Worm (Caenorhabditis elegans) whole organism, L4 larva: ENCODE data around the gene afmd-1.

Experiments used
- F26F4.8 ChIP-seq: fragments of 200-800 bp; sonication (Bioruptor generic); conservative IDR thresholded peaks from 2 replicates; pipeline ENCODE4 v1.3.6; 2022; ENCODE audit warnings: missing genetic modification characterization, missing compliant biosample characterization
- ama-1 ChIP-seq: fragments of 150-350 bp; optimal IDR thresholded peaks from 2 replicates; lab custom pipeline; 2014; ENCODE audit warnings: inconsistent platforms, mixed read lengths
- dpl-1 ChIP-seq: fragments of 150-350 bp; optimal IDR thresholded peaks from 2 replicates; lab custom pipeline; 2014; ENCODE audit warnings: missing biosample characterization, missing genetic modification reagents, missing genetic modification characterization
- fkh-10 ChIP-seq: fragments of 150-350 bp; optimal IDR thresholded peaks from 2 replicates; lab custom pipeline; 2014; ENCODE audit warnings: missing biosample characterization, missing genetic modification reagents, missing genetic modification characterization
- gei-8 ChIP-seq: fragments of 200-800 bp; sonication (Bioruptor generic); optimal IDR thresholded peaks from 2 replicates; lab custom pipeline; 2018; ENCODE audit warnings: mild to moderate bottlenecking, missing genetic modification characterization, missing compliant biosample characterization
- pqm-1 ChIP-seq: sonication (generic microtip); optimal IDR thresholded peaks from 2 replicates; lab custom pipeline; 2017; ENCODE audit warnings: missing biosample characterization, missing genetic modification characterization
- ztf-11 ChIP-seq: fragments of 150-350 bp; optimal IDR thresholded peaks from 2 replicates; lab custom pipeline; 2014; ENCODE audit warnings: missing biosample characterization, missing genetic modification characterization

DNA sequence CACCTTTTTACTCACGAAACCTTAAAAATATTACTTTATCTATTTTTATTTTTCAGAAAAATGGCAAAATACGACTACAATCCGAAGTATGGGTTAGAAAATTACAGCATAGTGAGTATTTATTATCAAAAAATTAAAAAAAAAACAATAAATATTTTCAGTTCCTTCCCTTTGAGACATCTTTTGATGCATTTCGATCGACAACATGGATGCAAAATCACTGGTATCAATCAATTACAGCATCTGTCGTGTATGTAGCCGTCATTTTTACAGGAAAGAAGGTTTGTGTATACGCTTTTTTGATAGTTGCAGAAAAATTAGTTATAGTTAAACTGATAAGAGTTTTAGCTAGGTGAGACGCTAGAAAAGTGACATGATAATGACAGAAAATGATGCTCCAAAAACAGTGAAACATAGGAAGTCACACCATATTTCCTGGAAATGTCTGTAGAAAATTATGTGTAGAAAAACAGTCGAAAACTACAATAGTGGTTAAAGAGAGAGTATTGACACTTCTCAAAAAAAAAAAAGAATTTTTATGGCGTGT lies 6.3 kb upstream of the afmd-1 start, which contains the start of gene elo-3:
- TF ChIP-seq fkh-10 (GFP tag; lab: Kevin White, UChicago) (no peak), F26F4.8 (no peak), ztf-11 (tag; lab: Kevin White, UChicago) (no peak), dpl-1 (no peak), gei-8 (no peak), ama-1 (no peak), pqm-1 (tag; lab: Kevin White, UChicago) (peak; percentile 75)
